In genomic region chrX:1470562-1470961, dm6 we compare ENCODE assay signal across 1 fruit fly cellular context.
TF ChIP-seq lines count a peak whose summit lies in the region.

Gene pck (plus strand): TSS chrX:1470666.

TF ChIP-seq in whole organism, embryonic, 481 proteins besides CTCF, POLR2A, EP300 and RAD21 (continued from another document):
- no peak for TF ChIP-seq CG15011 (GFP tag; optimal IDR thresholded peaks at IDR 0.05; lab: Kevin White, UChicago)
- TF ChIP-seq Fer2 (tag; optimal IDR thresholded peaks at IDR 0.05; lab: Kevin White, UChicago): no peak
- peak; percentile 35 for TF ChIP-seq CG15269 (tag; optimal IDR thresholded peaks at IDR 0.05; lab: Kevin White, UChicago)
- peak; percentile 83 for TF ChIP-seq CG1603 (tag; optimal IDR thresholded peaks at IDR 0.05; lab: Kevin White, UChicago)
- peak; percentile 36 for TF ChIP-seq CG9817 (tag; optimal IDR thresholded peaks at IDR 0.05; lab: Kevin White, UChicago)
- peak; percentile 47 for TF ChIP-seq gro (GFP tag; optimal IDR thresholded peaks at IDR 0.05; lab: Kevin White, UChicago)
- TF ChIP-seq sug (tag; optimal IDR thresholded peaks at IDR 0.05; lab: Kevin White, UChicago): peak; percentile 40
- TF ChIP-seq chif (GFP tag; optimal IDR thresholded peaks at IDR 0.05; lab: Kevin White, UChicago): peak in 1 of 2 experiments; percentile 64
- TF ChIP-seq Dad (GFP tag; optimal IDR thresholded peaks at IDR 0.05; lab: Kevin White, UChicago): peak; percentile 62
- TF ChIP-seq Mes4 (GFP tag; optimal IDR thresholded peaks at IDR 0.05; lab: Kevin White, UChicago): peak; percentile 35
- TF ChIP-seq grn (GFP tag; optimal IDR thresholded peaks at IDR 0.05; lab: Kevin White, UChicago): no peak
- TF ChIP-seq ind (GFP tag; optimal IDR thresholded peaks at IDR 0.05; lab: Kevin White, UChicago): peak; percentile 74
- TF ChIP-seq phol (tag; optimal IDR thresholded peaks at IDR 0.05; lab: Kevin White, UChicago): peak; percentile 53
- peak; percentile 56 for TF ChIP-seq CG18011 (GFP tag; optimal IDR thresholded peaks at IDR 0.05; lab: Kevin White, UChicago)
- peak; percentile 20; the same call in 1 of the 3 replicates for TF ChIP-seq CG7357 (GFP tag; IDR thresholded peaks at IDR 0.05; lab: Robert Waterston, UW)
- TF ChIP-seq onecut (GFP tag; IDR thresholded peaks at IDR 0.05; lab: Robert Waterston, UW): peak; percentile 52
- TF ChIP-seq ab (GFP tag; optimal IDR thresholded peaks at IDR 0.05; lab: Kevin White, UChicago): peak; percentile 44
- peak; percentile 67 for TF ChIP-seq Scr (GFP tag; IDR thresholded peaks at IDR 0.05; lab: Robert Waterston, UW; ENCODE audit: partially characterized antibody)
- peak; percentile 55 for TF ChIP-seq CG8290 (GFP tag; optimal IDR thresholded peaks at IDR 0.05; lab: Kevin White, UChicago)
- peak in 1 of 2 experiments; percentile 57 for TF ChIP-seq CG8290 (tag; optimal IDR thresholded peaks at IDR 0.05; lab: Kevin White, UChicago)
- TF ChIP-seq abd-A (tag; optimal IDR thresholded peaks at IDR 0.05; lab: Kevin White, UChicago): no peak
- TF ChIP-seq hbn (GFP tag; IDR thresholded peaks at IDR 0.05; lab: Robert Waterston, UW; ENCODE audit: partially characterized antibody): peak; percentile 41; the same call in 1 of the 2 replicates
- peak; percentile 12 for TF ChIP-seq CG13894 (tag; optimal IDR thresholded peaks at IDR 0.05; lab: Kevin White, UChicago)
- TF ChIP-seq CG1647 (GFP tag; optimal IDR thresholded peaks at IDR 0.05; lab: Kevin White, UChicago): peak; percentile 52
- TF ChIP-seq dmrt11E (tag; optimal IDR thresholded peaks at IDR 0.05; lab: Kevin White, UChicago): peak; percentile 65
- no peak for TF ChIP-seq CG8281 (tag; optimal IDR thresholded peaks at IDR 0.05; lab: Kevin White, UChicago)
- peak; percentile 31 for TF ChIP-seq Spps (tag; optimal IDR thresholded peaks at IDR 0.05; lab: Kevin White, UChicago)
- TF ChIP-seq yki (optimal IDR thresholded peaks at IDR 0.05; lab: Kevin White, UChicago): no peak
- TF ChIP-seq CG2120 (GFP tag; optimal IDR thresholded peaks at IDR 0.05; lab: Kevin White, UChicago): peak; percentile 82
- peak; percentile 53; the same call in 1 of the 2 replicates for TF ChIP-seq CG6689 (GFP tag; IDR thresholded peaks at IDR 0.05; lab: Robert Waterston, UW)
- peak; percentile 9 for TF ChIP-seq CG18619 (GFP tag; optimal IDR thresholded peaks at IDR 0.05; lab: Kevin White, UChicago)
- TF ChIP-seq NC2α (GFP tag; optimal IDR thresholded peaks at IDR 0.05; lab: Kevin White, UChicago): no peak
- TF ChIP-seq CG6765 (GFP tag; optimal IDR thresholded peaks at IDR 0.05; lab: Kevin White, UChicago): no peak
- TF ChIP-seq Nf-YB (GFP tag; optimal IDR thresholded peaks at IDR 0.05; lab: Kevin White, UChicago): peak; percentile 19
- TF ChIP-seq sens (GFP tag; lab: Kevin White, UChicago): peak; percentile 97
- no peak for TF ChIP-seq TFAM (GFP tag; optimal IDR thresholded peaks at IDR 0.05; lab: Kevin White, UChicago)
- peak; percentile 68 for TF ChIP-seq mam (GFP tag; optimal IDR thresholded peaks at IDR 0.05; lab: Kevin White, UChicago)
- peak; percentile 26 for TF ChIP-seq CG4854 (GFP tag; optimal IDR thresholded peaks at IDR 0.05; lab: Kevin White, UChicago)
- peak; percentile 42 for TF ChIP-seq stwl (tag; optimal IDR thresholded peaks at IDR 0.05; lab: Kevin White, UChicago)
- peak; percentile 67 for TF ChIP-seq CG32532 (GFP tag; IDR thresholded peaks at IDR 0.05; lab: Robert Waterston, UW)
- peak; percentile 48; the same call in 1 of the 3 replicates for TF ChIP-seq CG17361 (GFP tag; IDR thresholded peaks at IDR 0.05; lab: Robert Waterston, UW)
- TF ChIP-seq Sin3A (optimal IDR thresholded peaks at IDR 0.05; lab: Kevin White, UChicago): peak; percentile 53
- TF ChIP-seq CG9727 (GFP tag; optimal IDR thresholded peaks at IDR 0.05; lab: Kevin White, UChicago): peak; percentile 69
- TF ChIP-seq Dip3 (GFP tag; optimal IDR thresholded peaks at IDR 0.05; lab: Kevin White, UChicago): peak; percentile 63
- TF ChIP-seq gce (GFP tag; IDR thresholded peaks at IDR 0.05; lab: Robert Waterston, UW): no peak
- no peak for TF ChIP-seq Stat92E (GFP tag; optimal IDR thresholded peaks at IDR 0.05; lab: Kevin White, UChicago)
- 0 out of 3 replicates have a peak, but pooled peaks have one; percentile 25 for TF ChIP-seq CG3726 (GFP tag; IDR thresholded peaks at IDR 0.05; lab: Robert Waterston, UW)
- TF ChIP-seq Antp (GFP tag; optimal IDR thresholded peaks at IDR 0.05; lab: Kevin White, UChicago): peak; percentile 63
- TF ChIP-seq chn (GFP tag; optimal IDR thresholded peaks at IDR 0.05; lab: Kevin White, UChicago): peak; percentile 83
- TF ChIP-seq kah (GFP tag; optimal IDR thresholded peaks at IDR 0.05; lab: Kevin White, UChicago): no peak
- peak; percentile 85 for TF ChIP-seq lilli (GFP tag; optimal IDR thresholded peaks at IDR 0.05; lab: Kevin White, UChicago)
- peak; percentile 37 for TF ChIP-seq crc (GFP tag; optimal IDR thresholded peaks at IDR 0.05; lab: Kevin White, UChicago)
- peak; percentile 23 for TF ChIP-seq CG31388 (GFP tag; optimal IDR thresholded peaks at IDR 0.05; lab: Kevin White, UChicago)
- TF ChIP-seq CG10543 (GFP tag; optimal IDR thresholded peaks at IDR 0.05; lab: Kevin White, UChicago): peak; percentile 8
- TF ChIP-seq Tbp (GFP tag; optimal IDR thresholded peaks at IDR 0.05; lab: Kevin White, UChicago): no peak
- peak; percentile 69 for TF ChIP-seq Camta (GFP tag; optimal IDR thresholded peaks at IDR 0.05; lab: Kevin White, UChicago)
- TF ChIP-seq org-1 (GFP tag; optimal IDR thresholded peaks at IDR 0.05; lab: Kevin White, UChicago): no peak
- peak; percentile 64 for TF ChIP-seq CG4820 (GFP tag; optimal IDR thresholded peaks at IDR 0.05; lab: Kevin White, UChicago)
- no peak for TF ChIP-seq oc (tag; optimal IDR thresholded peaks at IDR 0.05; lab: Kevin White, UChicago)
- TF ChIP-seq CG9215 (GFP tag; IDR thresholded peaks at IDR 0.05; lab: Robert Waterston, UW): peak; percentile 52
- peak; percentile 70 for TF ChIP-seq CG17328 (GFP tag; IDR thresholded peaks at IDR 0.05; lab: Robert Waterston, UW)
- TF ChIP-seq MTF-1 (GFP tag; optimal IDR thresholded peaks at IDR 0.05; lab: Kevin White, UChicago; ENCODE audit: borderline replicate concordance): no peak
- no peak for TF ChIP-seq pan (optimal IDR thresholded peaks at IDR 0.05; lab: Kevin White, UChicago)
- peak in 1 of 2 experiments; percentile 70 for TF ChIP-seq pan (GFP tag; optimal IDR thresholded peaks at IDR 0.05 in 1 of 2, IDR thresholded peaks at IDR 0.05 in 1 of 2)
- no peak for TF ChIP-seq fru (optimal IDR thresholded peaks at IDR 0.05; lab: Kevin White, UChicago)
- peak; percentile 60; the same call in 2 of the 3 replicates for TF ChIP-seq ase (GFP tag; IDR thresholded peaks at IDR 0.05; lab: Robert Waterston, UW)
- TF ChIP-seq trh (GFP tag; optimal IDR thresholded peaks at IDR 0.05; lab: Kevin White, UChicago): peak; percentile 17
- peak; percentile 51 for TF ChIP-seq Fer1 (GFP tag; optimal IDR thresholded peaks at IDR 0.05; lab: Kevin White, UChicago)
- TF ChIP-seq CG42726 (GFP tag; IDR thresholded peaks at IDR 0.05; lab: Robert Waterston, UW; ENCODE audit: partially characterized antibody): no peak
- peak; percentile 70 for TF ChIP-seq unpg (GFP tag; optimal IDR thresholded peaks at IDR 0.05; lab: Kevin White, UChicago)
- TF ChIP-seq CG34422 (GFP tag; IDR thresholded peaks at IDR 0.05; lab: Robert Waterston, UW): peak; percentile 70; the same call in 2 of the 3 replicates
- TF ChIP-seq CG5245 (GFP tag; optimal IDR thresholded peaks at IDR 0.05; lab: Kevin White, UChicago): peak; percentile 53
- no peak for TF ChIP-seq CG1233 (GFP tag; optimal IDR thresholded peaks at IDR 0.05; lab: Kevin White, UChicago)
- peak; percentile 27 for TF ChIP-seq bcd (GFP tag; optimal IDR thresholded peaks at IDR 0.05; lab: Kevin White, UChicago)
- TF ChIP-seq CG34224 (GFP tag; IDR thresholded peaks at IDR 0.05; lab: Robert Waterston, UW; ENCODE audit: partially characterized antibody): peak; percentile 65
- peak; percentile 53; the same call in 1 of the 3 replicates for TF ChIP-seq CG6791 (GFP tag; IDR thresholded peaks at IDR 0.05; lab: Robert Waterston, UW; ENCODE audit: partially characterized antibody)
- peak; percentile 72 for TF ChIP-seq maf-S (GFP tag; optimal IDR thresholded peaks at IDR 0.05; lab: Kevin White, UChicago)
- peak; percentile 18 for TF ChIP-seq Deaf1 (tag; optimal IDR thresholded peaks at IDR 0.05; lab: Kevin White, UChicago)
- peak; percentile 81 for TF ChIP-seq CG10462 (GFP tag; optimal IDR thresholded peaks at IDR 0.05; lab: Kevin White, UChicago)
- no peak for TF ChIP-seq CG11695 (GFP tag; IDR thresholded peaks at IDR 0.05; lab: Robert Waterston, UW)
- peak; percentile 69 for TF ChIP-seq CG16863 (GFP tag; optimal IDR thresholded peaks at IDR 0.05; lab: Kevin White, UChicago)
- peak; percentile 67 for TF ChIP-seq Hsf (GFP tag; optimal IDR thresholded peaks at IDR 0.05; lab: Kevin White, UChicago)
- peak; percentile 69 for TF ChIP-seq Xbp1 (GFP tag; optimal IDR thresholded peaks at IDR 0.05; lab: Kevin White, UChicago)
- TF ChIP-seq kay (GFP tag; optimal IDR thresholded peaks at IDR 0.05; lab: Kevin White, UChicago): peak; percentile 34
